Fruit fly (Drosophila melanogaster) S2 (cell line): ENCODE data around the gene PK1-R.

Experiments used
- CG8478 ChIP-seq: fragments of >200 bp; optimal IDR thresholded peaks from 2 replicates; lab custom pipeline; 2018
- CTCF ChIP-seq, 2 experiments: fragments of >200 bp; optimal IDR thresholded peaks; 2 replicates each; lab custom pipeline; 2018

DNA sequence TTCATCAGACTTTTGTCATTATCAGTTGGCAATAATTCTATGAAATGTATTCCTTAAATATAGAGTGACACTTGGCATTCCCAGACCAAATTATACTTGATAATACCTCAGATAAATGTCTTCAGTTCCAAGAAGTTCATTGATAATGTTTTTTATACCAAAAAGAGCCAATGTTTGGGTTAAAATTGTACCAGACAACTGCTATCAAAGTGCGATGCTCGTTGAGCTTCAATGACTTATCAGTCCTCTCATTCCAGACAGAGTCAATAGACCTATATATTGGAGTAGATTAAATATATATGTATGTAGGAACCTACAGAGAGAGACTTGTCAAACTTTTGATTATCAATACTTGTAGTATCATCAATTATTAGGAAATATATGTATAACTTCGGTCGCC is 37.7 kb downstream of the PK1-R start:
- TF ChIP-seq CG8478 (lab: Kevin White, UChicago) (no peak), CTCF (optimal IDR thresholded peaks at IDR 0.05; lab: Kevin White, UChicago) (no peak)
